Fruit fly (Drosophila melanogaster) whole organism, embryonic: ENCODE data around the gene CG14402.

Experiments used
- Atf6 ChIP-seq: fragments of 200-800 bp; sonication (Bioruptor generic); IDR thresholded peaks from 2 replicates; pipeline ENCODE4 v1.3.6; 2022; ENCODE audit warnings: missing biosample characterization, missing genetic modification characterization
- B-H2 ChIP-seq: fragments of 200-800 bp; sonication (Bioruptor generic); optimal IDR thresholded peaks from 2 replicates; lab custom pipeline; 2018; ENCODE audit warnings: missing biosample characterization, mild to moderate bottlenecking, missing genetic modification characterization
- CG10147 ChIP-seq: fragments of 200-800 bp; sonication (Bioruptor generic); optimal IDR thresholded peaks from 2 replicates; lab custom pipeline; 2019; ENCODE audit warnings: missing biosample characterization, mild to moderate bottlenecking, missing genetic modification characterization, moderate library complexity
- CG11456 ChIP-seq: fragments of 200-800 bp; sonication (Bioruptor generic); IDR thresholded peaks from 3 replicates; pipeline ENCODE4 v1.3.6; 2022; ENCODE audit warnings: missing biosample characterization, missing genetic modification characterization
- CG12071 ChIP-seq: fragments of 200-800 bp; sonication (Bioruptor generic); optimal IDR thresholded peaks from 3 replicates; lab custom pipeline; 2018; ENCODE audit warnings: missing biosample characterization, mild to moderate bottlenecking, missing genetic modification characterization
- CG12155 ChIP-seq: fragments of 200-800 bp; sonication (Bioruptor generic); optimal IDR thresholded peaks from 3 replicates; lab custom pipeline; 2016; ENCODE audit warnings: missing biosample characterization, missing genetic modification characterization
- CG12769 ChIP-seq: fragments of 200-800 bp; sonication (Bioruptor generic); optimal IDR thresholded peaks from 2 replicates; lab custom pipeline; 2019; ENCODE audit warnings: missing biosample characterization, mild to moderate bottlenecking, missing genetic modification characterization, moderate library complexity
- CG13894 ChIP-seq: fragments of 200-800 bp; sonication (Bioruptor generic); optimal IDR thresholded peaks from 3 replicates; lab custom pipeline; 2018; ENCODE audit warnings: missing biosample characterization, mild to moderate bottlenecking, missing genetic modification characterization, moderate library complexity
- CG14965 ChIP-seq: fragments of 200-800 bp; sonication (Bioruptor generic); optimal IDR thresholded peaks from 2 replicates; lab custom pipeline; 2016; ENCODE audit warnings: missing biosample characterization, missing genetic modification characterization, borderline replicate concordance
- CG15601 ChIP-seq: fragments of 200-800 bp; sonication (Bioruptor generic); optimal IDR thresholded peaks from 3 replicates; lab custom pipeline; 2019; ENCODE audit warnings: missing biosample characterization, mild to moderate bottlenecking, missing genetic modification characterization, moderate library complexity
- CG16863 ChIP-seq: fragments of 200-800 bp; sonication (Bioruptor generic); optimal IDR thresholded peaks from 3 replicates; lab custom pipeline; 2016; ENCODE audit warnings: missing biosample characterization, missing genetic modification characterization
- CG17186 ChIP-seq: fragments of 200-800 bp; sonication (Bioruptor generic); optimal IDR thresholded peaks from 3 replicates; lab custom pipeline; 2017; ENCODE audit warnings: missing biosample characterization, missing genetic modification reagents, missing genetic modification characterization
- CG17328 ChIP-seq: fragments of 200-800 bp; sonication (Bioruptor generic); IDR thresholded peaks from 2 replicates; pipeline ENCODE4 v1.3.6; 2022; ENCODE audit warnings: missing biosample characterization, missing genetic modification characterization
- CG1792 ChIP-seq: fragments of 200-800 bp; sonication (Bioruptor generic); optimal IDR thresholded peaks from 2 replicates; lab custom pipeline; 2016; ENCODE audit warnings: missing biosample characterization, missing genetic modification characterization
- CG18599 ChIP-seq: fragments of 200-800 bp; sonication (Bioruptor generic); optimal IDR thresholded peaks from 3 replicates; lab custom pipeline; 2017; ENCODE audit warnings: missing biosample characterization, missing genetic modification characterization, mild to moderate bottlenecking, moderate library complexity, missing genetic modification reagents
- CG18619 ChIP-seq: fragments of 200-800 bp; sonication (Bioruptor generic); optimal IDR thresholded peaks from 3 replicates; lab custom pipeline; 2017; ENCODE audit warnings: missing biosample characterization, mild to moderate bottlenecking, missing genetic modification characterization
- CG2120 ChIP-seq: fragments of 200-800 bp; sonication (Bioruptor generic); optimal IDR thresholded peaks from 3 replicates; lab custom pipeline; 2016; ENCODE audit warnings: missing biosample characterization, missing genetic modification characterization
- CG30431 ChIP-seq: fragments of 200-800 bp; sonication (Bioruptor generic); optimal IDR thresholded peaks from 2 replicates; lab custom pipeline; 2017; ENCODE audit warnings: missing biosample characterization, missing genetic modification characterization
- CG3407 ChIP-seq: fragments of 200-800 bp; sonication (Bioruptor generic); optimal IDR thresholded peaks from 2 replicates; lab custom pipeline; 2018; ENCODE audit warnings: missing biosample characterization, mild to moderate bottlenecking, missing genetic modification characterization
- CG9215 ChIP-seq: fragments of 200-800 bp; sonication (Bioruptor generic); IDR thresholded peaks from 2 replicates; pipeline ENCODE4 v1.3.6; 2022; ENCODE audit warnings: missing biosample characterization, missing genetic modification characterization
- CTCF ChIP-seq: fragments of 200-800 bp; sonication (Bioruptor generic); optimal IDR thresholded peaks from 2 replicates; lab custom pipeline; 2017; ENCODE audit warnings: missing biosample characterization, mild to moderate bottlenecking, missing genetic modification characterization, moderate library complexity
- HLH54F ChIP-seq: fragments of 200-800 bp; sonication (Bioruptor generic); optimal IDR thresholded peaks from 3 replicates; lab custom pipeline; 2016; ENCODE audit warnings: missing biosample characterization, missing genetic modification characterization
- Lpt ChIP-seq: fragments of >200 bp; optimal IDR thresholded peaks from 2 replicates; lab custom pipeline; 2018; ENCODE audit warnings: missing biosample characterization, missing genetic modification characterization
- Med ChIP-seq: fragments of 200-800 bp; sonication (Bioruptor generic); peaks from one replicate; lab custom pipeline; 2016; ENCODE audit warnings: missing biosample characterization, missing genetic modification characterization, mild to moderate bottlenecking, inconsistent platforms, moderate library complexity
- Meics ChIP-seq: fragments of 200-800 bp; sonication (Bioruptor generic); optimal IDR thresholded peaks from 2 replicates; lab custom pipeline; 2017; ENCODE audit warnings: missing biosample characterization, mild to moderate bottlenecking, missing genetic modification characterization
- Nf-YB ChIP-seq: fragments of 200-800 bp; sonication (Bioruptor generic); optimal IDR thresholded peaks from 3 replicates; lab custom pipeline; 2019; ENCODE audit warnings: missing biosample characterization, mild to moderate bottlenecking, missing genetic modification characterization, moderate library complexity
- ash1 ChIP-seq: fragments of 200-800 bp; sonication (Bioruptor generic); optimal IDR thresholded peaks from 2 replicates; lab custom pipeline; 2018; ENCODE audit warnings: missing biosample characterization, mild to moderate bottlenecking, missing genetic modification characterization
- caup ChIP-seq: fragments of 200-800 bp; sonication (Bioruptor generic); optimal IDR thresholded peaks from 3 replicates; lab custom pipeline; 2017; ENCODE audit warnings: missing biosample characterization, mild to moderate bottlenecking, missing genetic modification characterization, moderate library complexity; ENCODE audit not compliant: severe bottlenecking
- chinmo ChIP-seq: fragments of 200-800 bp; sonication (Bioruptor generic); IDR thresholded peaks from 4 replicates; pipeline ENCODE4 v1.3.6; 2022; ENCODE audit warnings: missing biosample characterization, missing genetic modification characterization; ENCODE audit not compliant: partially characterized antibody
- ci ChIP-seq: fragments of 200-800 bp; sonication (Bioruptor generic); IDR thresholded peaks from 3 replicates; pipeline ENCODE4 v1.3.6; 2022; ENCODE audit warnings: missing biosample characterization, missing genetic modification characterization
- dysf ChIP-seq: fragments of 200-800 bp; sonication (Bioruptor generic); IDR thresholded peaks from 3 replicates; pipeline ENCODE4 v1.3.6; 2022; ENCODE audit warnings: missing biosample characterization, missing genetic modification characterization
- fd102C ChIP-seq: fragments of 200-800 bp; sonication (Bioruptor generic); optimal IDR thresholded peaks from 2 replicates; lab custom pipeline; 2018; ENCODE audit warnings: missing biosample characterization, mild to moderate bottlenecking, missing genetic modification characterization, moderate library complexity
- gce ChIP-seq: fragments of 200-800 bp; sonication (Bioruptor generic); IDR thresholded peaks from 3 replicates; pipeline ENCODE4 v1.3.6; 2022; ENCODE audit warnings: missing biosample characterization, missing genetic modification characterization
- gem ChIP-seq: fragments of 200-800 bp; sonication (Bioruptor generic); optimal IDR thresholded peaks from 2 replicates; lab custom pipeline; 2019; ENCODE audit warnings: missing biosample characterization, mild to moderate bottlenecking, missing genetic modification characterization, moderate library complexity
- her ChIP-seq: fragments of 200-800 bp; sonication (Bioruptor generic); optimal IDR thresholded peaks from 2 replicates; lab custom pipeline; 2016; ENCODE audit warnings: missing biosample characterization, missing genetic modification characterization
- hkb ChIP-seq, 2 experiments: fragments of 200-800 bp in 1 of 2; fragments of >200 bp in 1 of 2; sonication (Bioruptor generic) in 1 of 2; IDR thresholded peaks in 1 of 2; optimal IDR thresholded peaks in 1 of 2; 2 replicates each; pipeline versions ENCODE4 v1.3.6 to Lab custom; 2017 to 2022; ENCODE audit warnings: missing biosample characterization in 1 of 2, missing genetic modification characterization in 1 of 2
- insv ChIP-seq, 2 experiments: fragments of 200-800 bp; sonication (Bioruptor generic); optimal IDR thresholded peaks; 3 replicates each; lab custom pipeline; 2016 to 2018; ENCODE audit warnings: missing biosample characterization in 2 of 2, missing genetic modification characterization in 2 of 2
- inv ChIP-seq: fragments of 200-800 bp; sonication (Bioruptor generic); IDR thresholded peaks from 2 replicates; pipeline ENCODE4 v1.3.6; 2022; ENCODE audit warnings: missing biosample characterization, missing genetic modification characterization; ENCODE audit not compliant: partially characterized antibody
- jigr1 ChIP-seq: fragments of 200-800 bp; sonication (Bioruptor generic); IDR thresholded peaks from 3 replicates; pipeline ENCODE4 v1.3.6; 2022; ENCODE audit warnings: missing biosample characterization, missing genetic modification characterization
- jing ChIP-seq: fragments of 200-800 bp; sonication (Bioruptor generic); optimal IDR thresholded peaks from 2 replicates; lab custom pipeline; 2018; ENCODE audit warnings: missing biosample characterization, mild to moderate bottlenecking, missing genetic modification characterization
- kay ChIP-seq: fragments of 200-800 bp; sonication (Bioruptor generic); optimal IDR thresholded peaks from 2 replicates; lab custom pipeline; 2016; ENCODE audit warnings: missing biosample characterization, missing genetic modification characterization
- lilli ChIP-seq: fragments of 200-800 bp; sonication (Bioruptor generic); optimal IDR thresholded peaks from 3 replicates; lab custom pipeline; 2016; ENCODE audit warnings: missing biosample characterization, missing genetic modification characterization
- luna ChIP-seq: fragments of 200-800 bp; sonication (Bioruptor generic); optimal IDR thresholded peaks from 2 replicates; lab custom pipeline; 2016; ENCODE audit warnings: missing biosample characterization, missing genetic modification characterization
- nau ChIP-seq: fragments of 200-800 bp; sonication (Bioruptor generic); optimal IDR thresholded peaks from 3 replicates; lab custom pipeline; 2017; ENCODE audit warnings: missing biosample characterization, mild to moderate bottlenecking, missing genetic modification characterization, missing genetic modification reagents
- pfk ChIP-seq: fragments of 200-800 bp; sonication (Bioruptor generic); optimal IDR thresholded peaks from 2 replicates; lab custom pipeline; 2018; ENCODE audit warnings: missing biosample characterization, mild to moderate bottlenecking, missing genetic modification characterization, moderate library complexity
- pho ChIP-seq: fragments of 200-800 bp; sonication (Bioruptor generic); optimal IDR thresholded peaks from 2 replicates; lab custom pipeline; 2016; ENCODE audit warnings: missing biosample characterization, missing genetic modification characterization
- ssp ChIP-seq: fragments of 200-800 bp; sonication (Bioruptor generic); IDR thresholded peaks from 2 replicates; pipeline ENCODE4 v1.3.6; 2022; ENCODE audit warnings: missing biosample characterization, missing genetic modification characterization
- stwl ChIP-seq: fragments of 200-800 bp; sonication (Bioruptor generic); optimal IDR thresholded peaks from 3 replicates; lab custom pipeline; 2018; ENCODE audit warnings: missing biosample characterization, mild to moderate bottlenecking, missing genetic modification characterization, moderate library complexity
- tin ChIP-seq: fragments of 200-800 bp; sonication (Bioruptor generic); optimal IDR thresholded peaks from 3 replicates; lab custom pipeline; 2016; ENCODE audit warnings: missing biosample characterization, missing genetic modification characterization
- wdn ChIP-seq: fragments of 200-800 bp; sonication (Bioruptor generic); IDR thresholded peaks from 2 replicates; pipeline ENCODE4 v1.3.6; 2022; ENCODE audit warnings: missing biosample characterization, missing genetic modification characterization

Gene CG14402

dm6 chr2L:20840462-20841038 lies 8.6 kb upstream of the CG14402 start, which contains the start of gene CG31676 (continued):
- TF ChIP-seq CG30431 (GFP tag; lab: Kevin White, UChicago): no peak
- TF ChIP-seq CG9215: no peak
- peak; percentile 78 for TF ChIP-seq Med
- TF ChIP-seq CG17186 (GFP tag; lab: Kevin White, UChicago): no peak
- no peak for TF ChIP-seq HLH54F (GFP tag; lab: Kevin White, UChicago)
- no peak for TF ChIP-seq jing (GFP tag; lab: Kevin White, UChicago)
- TF ChIP-seq CG12155 (GFP tag; lab: Kevin White, UChicago): no peak
- TF ChIP-seq wdn (GFP tag; lab: Robert Waterston, UW): peak; percentile 40; the same call in 1 of the 2 replicates
- 0 out of 4 replicates have a peak, but pooled peaks have one; percentile 22 for TF ChIP-seq chinmo
- TF ChIP-seq CG1792 (GFP tag; lab: Kevin White, UChicago): no peak
- TF ChIP-seq insv (GFP tag; optimal IDR thresholded peaks at IDR 0.05; lab: Kevin White, UChicago): no peak
- peak; percentile 54; the same call in 2 of the 3 replicates for TF ChIP-seq gce
- no peak for TF ChIP-seq lilli
- TF ChIP-seq Lpt (GFP tag; lab: Kevin White, UChicago): no peak
- TF ChIP-seq CG18619: no peak
- no peak for TF ChIP-seq tin (GFP tag; lab: Kevin White, UChicago)
- no peak for TF ChIP-seq CG13894 (tag; lab: Kevin White, UChicago)
- 0 out of 3 replicates have a peak, but pooled peaks have one; percentile 47 for TF ChIP-seq CG11456 (GFP tag; lab: Robert Waterston, UW)
- peak; percentile 46 for TF ChIP-seq luna (GFP tag; lab: Kevin White, UChicago)
- TF ChIP-seq CG12769: peak; percentile 42
- no peak for TF ChIP-seq CTCF (GFP tag; lab: Kevin White, UChicago)
- no peak for TF ChIP-seq hkb (optimal IDR thresholded peaks at IDR 0.05; lab: Kevin White, UChicago)
- no peak for TF ChIP-seq hkb (GFP tag; IDR thresholded peaks at IDR 0.05; lab: Robert Waterston, UW)
- no peak for TF ChIP-seq ash1 (GFP tag; lab: Kevin White, UChicago)
- no peak for TF ChIP-seq jigr1 (GFP tag; lab: Robert Waterston, UW)
- peak; percentile 70 for TF ChIP-seq ci (GFP tag; lab: Robert Waterston, UW)
- TF ChIP-seq CG2120 (GFP tag; lab: Kevin White, UChicago): no peak
- no peak for TF ChIP-seq Nf-YB (GFP tag; lab: Kevin White, UChicago)
- peak; percentile 100 for TF ChIP-seq CG15601 (tag; lab: Kevin White, UChicago)
- TF ChIP-seq inv: no peak
- TF ChIP-seq fd102C (GFP tag; lab: Kevin White, UChicago): no peak
- TF ChIP-seq B-H2 (GFP tag; lab: Kevin White, UChicago): peak; percentile 73
- TF ChIP-seq stwl (tag; lab: Kevin White, UChicago): no peak
- no peak for TF ChIP-seq CG14965 (GFP tag; lab: Kevin White, UChicago)
- peak; percentile 29; the same call in 1 of the 3 replicates for TF ChIP-seq dysf (GFP tag; lab: Robert Waterston, UW)
- peak; percentile 47 for TF ChIP-seq CG12071 (GFP tag; lab: Kevin White, UChicago)
- TF ChIP-seq CG10147 (GFP tag; lab: Kevin White, UChicago): no peak
- no peak for TF ChIP-seq gem
- TF ChIP-seq pho (GFP tag; lab: Kevin White, UChicago): no peak
- no peak for TF ChIP-seq Atf6 (GFP tag; lab: Robert Waterston, UW)
- no peak for TF ChIP-seq kay (GFP tag; lab: Kevin White, UChicago)
- TF ChIP-seq pfk (GFP tag; lab: Kevin White, UChicago): no peak
- TF ChIP-seq CG18599 (GFP tag; lab: Kevin White, UChicago): peak; percentile 47
- peak; percentile 52 for TF ChIP-seq Meics (GFP tag; lab: Kevin White, UChicago)
- no peak for TF ChIP-seq CG3407 (GFP tag; lab: Kevin White, UChicago)
- no peak for TF ChIP-seq CG17328 (GFP tag; lab: Robert Waterston, UW)
- TF ChIP-seq nau (GFP tag; lab: Kevin White, UChicago): no peak
- no peak for TF ChIP-seq CG16863
- no peak for TF ChIP-seq ssp (GFP tag; lab: Robert Waterston, UW)
- TF ChIP-seq her (GFP tag; lab: Kevin White, UChicago): peak; percentile 24
- TF ChIP-seq caup: peak; percentile 56
